Fruit fly (Drosophila melanogaster) whole organism, adult: ENCODE data around the gene Mlp84B.

Experiments used
- CG11617 ChIP-seq: fragments of 200-800 bp; sonication (Bioruptor generic); optimal IDR thresholded peaks from 2 replicates; lab custom pipeline; 2017; ENCODE audit warnings: mild to moderate bottlenecking, missing biosample characterization, missing genetic modification reagents, missing genetic modification characterization
- tj ChIP-seq: fragments of 200-800 bp; sonication (Bioruptor generic); optimal IDR thresholded peaks from 3 replicates; lab custom pipeline; 2017; ENCODE audit warnings: missing biosample characterization, mild to moderate bottlenecking, missing genetic modification characterization, moderate library complexity

DNA sequence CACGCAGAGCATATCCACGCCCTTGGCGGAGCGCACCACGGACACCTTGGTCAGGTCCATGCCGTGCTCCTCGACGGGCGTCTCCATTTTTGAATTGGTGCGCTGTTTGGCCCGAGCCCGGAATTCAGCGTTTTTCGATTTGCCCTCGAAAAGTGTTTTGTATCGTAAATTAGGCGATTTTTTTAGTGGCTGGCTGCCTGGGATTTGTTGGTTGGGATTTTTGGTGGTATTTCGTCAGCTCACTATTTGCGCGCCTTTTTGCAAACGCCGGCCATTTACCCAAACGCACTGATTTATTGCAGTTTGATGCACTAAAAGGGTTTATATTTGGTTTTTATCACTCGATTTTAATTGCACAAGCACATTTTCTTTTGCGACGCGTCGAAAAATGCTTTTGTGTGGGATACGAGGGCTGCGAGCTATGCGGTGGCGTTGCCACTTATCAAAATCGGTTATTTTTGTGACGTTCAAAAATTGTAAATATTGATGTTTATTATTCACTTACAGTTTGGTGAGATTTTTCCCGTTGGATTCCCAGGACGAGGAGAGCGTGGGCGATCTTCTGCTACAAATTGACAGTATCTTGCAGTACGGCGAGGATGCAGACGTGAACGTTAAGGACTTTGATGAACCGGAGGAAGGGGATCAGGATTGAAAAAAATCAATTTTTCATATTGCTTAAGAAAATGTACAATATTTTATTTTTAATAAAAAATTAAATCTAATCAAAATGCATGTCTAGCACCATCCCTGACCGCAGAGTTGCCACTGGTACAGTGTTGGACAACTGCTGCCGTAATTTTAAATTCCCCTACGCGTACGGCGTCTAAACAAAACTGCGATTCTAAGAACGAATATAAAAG lies 33.2 kb upstream of the Mlp84B start, which contains the start of the genes gfzf and Sas-4:
- TF ChIP-seq CG11617 (GFP tag; lab: Kevin White, UChicago) (peak; percentile 77), tj (GFP tag; lab: Kevin White, UChicago) (peak; percentile 55)
